Worm (Caenorhabditis elegans) whole organism, L3 larva: ENCODE results near the gene F08H9.2.

ENCODE experiments used
- jun-1 ChIP-seq: fragments of 150-350 bp; optimal IDR thresholded peaks from 2 replicates; lab custom pipeline; 2014; ENCODE audit warnings: missing biosample characterization, missing genetic modification reagents, missing genetic modification characterization
- pqm-1 ChIP-seq: fragments of 150-350 bp; optimal IDR thresholded peaks from 2 replicates; lab custom pipeline; 2017; ENCODE audit warnings: missing biosample characterization, missing genetic modification characterization, inconsistent platforms

ce11 chrV:14472229-14472628 is 11.8 kb downstream of the F08H9.2 start, which contains the start of gene clec-227:
- no peak for TF ChIP-seq jun-1
- TF ChIP-seq pqm-1 (tag; lab: Kevin White, UChicago): no peak
